Worm (Caenorhabditis elegans) whole organism, L4 larva: Measurements from ENCODE around the gene F54H12.5.

ENCODE experiments used
- T26A8.4 ChIP-seq: fragments of 200-800 bp; sonication (Bioruptor generic); IDR thresholded peaks from 2 replicates; pipeline ENCODE4 v1.3.6; 2022; ENCODE audit warnings: missing genetic modification characterization, missing compliant biosample characterization
- aly-2 ChIP-seq: sonication (generic microtip); optimal IDR thresholded peaks from 2 replicates; lab custom pipeline; 2018; ENCODE audit warnings: missing biosample characterization, missing genetic modification characterization
- arid-1 ChIP-seq: fragments of 200-800 bp; sonication (Bioruptor generic); conservative IDR thresholded peaks from 2 replicates; pipeline ENCODE4 v1.3.6; 2022; ENCODE audit warnings: missing genetic modification reagents, missing genetic modification characterization, missing compliant biosample characterization
- attf-4 ChIP-seq: sonication (generic microtip); optimal IDR thresholded peaks from 3 replicates; lab custom pipeline; 2017; ENCODE audit warnings: missing biosample characterization, missing genetic modification characterization
- ces-1 ChIP-seq: fragments of 150-350 bp; sonication (generic microtip); optimal IDR thresholded peaks from 4 replicates; lab custom pipeline; 2014; ENCODE audit warnings: missing biosample characterization, missing genetic modification reagents, missing genetic modification characterization
- ctbp-1 ChIP-seq: fragments of 200-800 bp; sonication (Bioruptor generic); IDR thresholded peaks from 2 replicates; pipeline ENCODE4 v1.3.6; 2022; ENCODE audit warnings: missing genetic modification reagents, missing genetic modification characterization, missing compliant biosample characterization
- dpl-1 ChIP-seq: fragments of 150-350 bp; optimal IDR thresholded peaks from 2 replicates; lab custom pipeline; 2014; ENCODE audit warnings: missing biosample characterization, missing genetic modification reagents, missing genetic modification characterization
- gei-8 ChIP-seq: fragments of 200-800 bp; sonication (Bioruptor generic); optimal IDR thresholded peaks from 2 replicates; lab custom pipeline; 2018; ENCODE audit warnings: mild to moderate bottlenecking, missing genetic modification characterization, missing compliant biosample characterization
- jun-1 ChIP-seq: fragments of 150-350 bp; optimal IDR thresholded peaks from 2 replicates; lab custom pipeline; 2014; ENCODE audit warnings: missing biosample characterization, missing genetic modification reagents, missing genetic modification characterization
- lin-15B ChIP-seq: fragments of 150-350 bp; sonication (generic microtip); optimal IDR thresholded peaks from 3 replicates; lab custom pipeline; 2014; ENCODE audit warnings: missing biosample characterization, missing genetic modification characterization
- nhr-28 ChIP-seq: fragments of 150-350 bp; optimal IDR thresholded peaks from 2 replicates; lab custom pipeline; 2014; ENCODE audit warnings: missing biosample characterization, missing genetic modification characterization
- skn-1 ChIP-seq: fragments of 150-350 bp; optimal IDR thresholded peaks from 2 replicates; lab custom pipeline; 2014; ENCODE audit warnings: missing biosample characterization, missing genetic modification characterization
- snpc-4 ChIP-seq: fragments of 150-350 bp; optimal IDR thresholded peaks from 2 replicates; lab custom pipeline; 2014; ENCODE audit warnings: missing biosample characterization, missing genetic modification characterization
- tag-97 ChIP-seq: fragments of 200-800 bp; sonication (Bioruptor generic); IDR thresholded peaks from 2 replicates; pipeline ENCODE4 v1.3.6; 2022; ENCODE audit warnings: missing genetic modification characterization, missing compliant biosample characterization

DNA sequence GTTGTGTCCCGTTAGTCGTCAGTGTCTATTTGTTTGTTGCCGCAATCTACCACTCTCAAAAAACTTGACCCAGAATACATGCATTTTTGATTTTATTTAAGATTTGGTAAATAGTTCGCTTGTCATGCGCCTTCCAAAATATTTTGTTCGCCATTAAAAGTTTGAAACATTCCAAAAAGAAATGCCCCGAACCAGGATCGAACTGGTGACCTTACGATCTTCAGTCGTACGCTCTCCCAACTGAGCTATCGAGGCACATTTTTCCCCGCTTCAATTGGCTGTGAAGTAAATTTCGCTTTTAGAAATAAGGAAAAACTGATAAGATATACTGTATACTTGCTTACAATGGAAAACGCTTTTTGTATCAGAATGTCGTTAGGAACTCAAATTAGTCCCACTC, 6.3 kb upstream of the F54H12.5 start:
- no peak for TF ChIP-seq nhr-28 (tag; lab: Kevin White, UChicago)
- no peak for TF ChIP-seq tag-97 (GFP tag; lab: Robert Waterston, UW)
- TF ChIP-seq aly-2 (tag; lab: Kevin White, UChicago): no peak
- no peak for TF ChIP-seq lin-15B (tag; lab: Kevin White, UChicago)
- TF ChIP-seq gei-8 (GFP tag; lab: Kevin White, UChicago): peak; percentile 24
- 0 out of 2 replicates have a peak, but pooled peaks have one; percentile 13 for TF ChIP-seq arid-1 (GFP tag; lab: Robert Waterston, UW)
- TF ChIP-seq attf-4 (tag; lab: Kevin White, UChicago): no peak
- no peak for TF ChIP-seq T26A8.4 (GFP tag; lab: Robert Waterston, UW)
- TF ChIP-seq skn-1 (tag; lab: Kevin White, UChicago): no peak
- 0 out of 2 replicates have a peak, but pooled peaks have one; percentile 19 for TF ChIP-seq ctbp-1 (GFP tag; lab: Robert Waterston, UW)
- TF ChIP-seq ces-1: no peak
- no peak for TF ChIP-seq jun-1
- no peak for TF ChIP-seq dpl-1 (GFP tag; lab: Kevin White, UChicago)
- no peak for TF ChIP-seq snpc-4 (tag; lab: Kevin White, UChicago)
